Fruit fly (Drosophila melanogaster) ovary, adult (tissue): Measurements from ENCODE around the gene Notum.
A peak's percentile ranks its signal among the peaks of the same experiment; 100 is the strongest.

ENCODE experiments used
- CG17801 ChIP-seq: fragments of 200-800 bp; optimal IDR thresholded peaks from 2 replicates; lab custom pipeline; 2019; ENCODE audit warnings: missing biosample characterization, mild to moderate bottlenecking, missing genetic modification characterization, moderate library complexity; ENCODE audit not compliant: partially characterized antibody

Notum gene

dm6 chr3L:16048722-16049459, 25.6 kb downstream of the Notum start:
- no peak for TF ChIP-seq CG17801

dm6 chr3L:16049955-16050886, 26.9 kb downstream of the Notum start:
- TF ChIP-seq CG17801, result peak; percentile 73

dm6 chr3L:16050887-16051258, 27.6 kb downstream of the Notum start, which contains the start of gene Diap1:
Gene Diap1, minus strand, starts transcription at chr3L:16051034.
- no peak for TF ChIP-seq CG17801

DNA sequence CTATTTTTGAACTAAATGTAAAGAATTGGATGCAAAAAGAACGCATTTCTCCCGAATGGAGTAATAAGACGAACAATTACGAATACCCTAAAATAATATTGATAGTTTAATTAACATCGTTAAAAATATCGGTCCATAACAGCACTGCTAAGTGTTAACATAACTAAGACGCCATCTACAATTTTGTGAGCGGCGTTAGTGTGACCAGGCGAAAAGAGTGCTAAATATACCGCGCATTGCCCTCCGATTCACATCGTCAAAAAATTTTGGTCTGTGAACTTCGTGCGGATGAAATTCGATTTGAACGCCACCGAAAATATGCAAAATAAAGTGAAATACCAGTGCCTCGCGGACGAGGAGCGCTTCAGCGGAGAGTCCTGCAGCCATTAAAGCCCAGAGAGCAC, 28.4 kb downstream of the Notum start, which contains the start of gene Mbs:
TSS of gene Mbs (plus strand) at position 241 of the 404 bp plus-strand sequence.
- peak; percentile 7 for TF ChIP-seq CG17801

- TF ChIP-seq CG17801, result no peak
Measured at dm6 chr3L:16052145-16053025, 29.1 kb downstream of the Notum start.

DNA sequence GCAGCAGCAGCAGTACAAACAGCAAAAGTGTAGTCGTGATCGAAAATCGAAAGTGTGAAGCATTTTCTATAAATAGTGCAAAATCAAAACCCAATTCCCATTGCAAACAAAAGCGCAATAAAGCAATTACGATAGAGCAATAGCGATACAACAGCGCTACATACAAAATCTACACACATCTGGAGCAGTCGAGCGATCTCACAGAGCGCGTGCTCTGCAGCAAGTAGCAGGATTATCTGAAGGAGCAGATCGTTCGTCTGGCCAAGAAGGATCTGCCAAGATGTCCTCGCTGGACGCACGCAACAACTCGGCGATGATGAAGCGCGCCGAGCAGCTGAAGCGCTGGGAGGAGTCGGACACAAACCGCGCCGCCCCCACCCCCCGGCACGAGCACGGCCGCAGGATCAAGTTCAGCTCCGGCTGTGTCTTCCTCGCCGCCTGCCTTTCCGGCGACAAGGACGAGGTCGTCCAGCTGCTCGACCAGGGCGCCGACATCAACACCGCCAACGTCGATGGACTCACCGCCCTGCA, 29.8 kb downstream of the Notum start:
- TF ChIP-seq CG17801, result no peak

- TF ChIP-seq CG17801, result no peak
Measured at dm6 chr3L:16054095-16054494, 30.8 kb downstream of the Notum start.

DNA sequence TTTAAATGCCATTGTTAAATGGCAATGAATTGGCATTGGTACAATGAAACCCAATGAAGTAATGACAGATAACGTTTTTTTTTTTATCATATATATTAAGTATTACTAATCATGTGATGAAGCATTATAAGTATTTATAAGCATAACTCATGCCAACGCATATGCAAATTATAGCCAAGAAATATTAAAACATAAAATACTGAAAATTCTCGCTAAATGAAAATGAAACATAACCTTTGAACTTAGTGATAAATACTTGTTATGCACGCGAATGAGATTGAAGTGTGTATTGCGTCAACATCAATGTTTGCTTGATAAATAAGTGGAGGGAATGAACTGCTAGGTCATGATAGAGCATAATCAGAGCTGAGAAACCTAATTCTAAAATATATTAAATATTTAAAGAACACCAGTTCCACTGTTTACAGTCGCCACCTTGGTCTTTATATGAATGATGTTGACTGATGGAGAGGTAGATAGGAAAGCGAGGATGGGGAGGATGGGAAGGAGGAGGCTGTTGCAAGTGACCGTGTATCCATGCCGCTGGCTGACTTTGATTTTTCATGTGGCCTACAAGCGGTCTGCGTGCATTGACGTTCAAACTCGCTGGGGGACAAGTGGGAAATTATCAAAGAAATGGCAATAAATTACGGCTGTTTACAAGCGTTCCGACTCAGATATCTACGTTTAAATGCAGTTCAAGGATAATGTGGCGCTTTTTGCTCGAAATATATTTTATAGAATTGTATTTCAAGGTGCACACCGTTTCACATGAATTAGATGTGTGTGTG, 33.0 kb downstream of the Notum start:
- TF ChIP-seq CG17801, result no peak

DNA sequence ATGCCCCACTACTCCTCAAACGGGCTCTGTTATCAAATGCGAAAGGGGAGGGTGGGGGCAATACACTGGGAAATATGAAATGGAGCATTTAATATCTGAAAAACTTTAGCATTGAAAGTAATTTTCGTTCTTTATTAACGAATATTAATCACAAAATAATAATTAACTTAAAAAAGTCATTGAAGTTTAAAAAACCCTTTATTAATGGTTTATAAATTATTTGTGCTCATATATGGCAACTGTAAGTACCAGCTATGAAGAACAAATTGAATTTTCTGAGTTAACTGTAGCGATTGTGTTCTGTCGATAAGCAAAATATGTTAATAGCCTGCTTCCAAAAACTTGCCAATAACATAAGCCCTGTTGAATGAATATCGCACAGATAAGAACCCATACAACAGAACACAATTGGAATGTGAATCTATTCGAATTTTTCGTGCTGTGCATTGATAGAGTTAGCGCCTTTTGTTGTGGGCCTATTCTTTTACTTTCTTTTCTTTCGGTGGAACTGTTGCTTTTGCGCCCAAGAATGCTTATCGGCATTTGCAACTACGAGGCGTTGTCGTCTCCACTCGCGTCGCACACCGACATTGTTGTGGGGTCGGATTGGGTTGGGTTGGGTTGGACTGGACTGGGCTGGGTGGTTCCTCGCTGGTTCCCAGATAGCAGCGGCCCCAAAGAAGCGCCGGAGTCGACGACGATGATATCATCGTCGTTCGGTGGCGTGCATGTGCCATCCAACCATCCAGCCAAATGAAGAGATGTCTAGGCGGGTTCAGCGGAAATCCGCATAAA, 37.7 kb downstream of the Notum start:
- TF ChIP-seq CG17801, result no peak

- TF ChIP-seq CG17801, result no peak
Measured at dm6 chr3L:16082251-16082650, 59.0 kb downstream of the Notum start, which contains the start of gene CG33258. Gene CG33258, plus strand, starts transcription at chr3L:16082551.
